Worm (Caenorhabditis elegans) whole organism, young adult: ENCODE results near the gene alkb-7.

Source experiments
- B0019.2 ChIP-seq: fragments of 200-800 bp; sonication (Bioruptor generic); conservative IDR thresholded peaks from 2 replicates; pipeline ENCODE4 v1.3.6; 2022; ENCODE audit warnings: missing genetic modification reagents, missing genetic modification characterization, missing compliant biosample characterization
- B0035.1 ChIP-seq: sonication (generic microtip); optimal IDR thresholded peaks from 2 replicates; lab custom pipeline; 2016; ENCODE audit warnings: missing genetic modification characterization, mild to moderate bottlenecking, missing compliant biosample characterization, missing genotype, missing genetic modification reagents
- B0336.3 ChIP-seq: fragments of 200-800 bp; sonication (Bioruptor generic); IDR thresholded peaks from 2 replicates; pipeline ENCODE4 v1.3.6; 2022; ENCODE audit warnings: missing genetic modification characterization, missing compliant biosample characterization
- C06A6.2 ChIP-seq: fragments of 200-800 bp; sonication (Bioruptor generic); conservative IDR thresholded peaks from 2 replicates; pipeline ENCODE4 v1.3.6; 2022; ENCODE audit warnings: missing genetic modification characterization, missing compliant biosample characterization
- F10E7.11 ChIP-seq: sonication (generic microtip); optimal IDR thresholded peaks from 2 replicates; lab custom pipeline; 2017; ENCODE audit warnings: mild to moderate bottlenecking, missing genetic modification characterization, moderate library complexity, missing compliant biosample characterization
- F22D6.2 ChIP-seq: sonication (generic microtip); optimal IDR thresholded peaks from 2 replicates; lab custom pipeline; 2016; ENCODE audit warnings: mild to moderate bottlenecking, missing genetic modification characterization, missing compliant biosample characterization
- F23B12.7 ChIP-seq: sonication (generic microtip); optimal IDR thresholded peaks from 2 replicates; lab custom pipeline; 2017; ENCODE audit warnings: missing genetic modification characterization, mild to moderate bottlenecking, missing compliant biosample characterization, antibody characterized with exemption, moderate library complexity; ENCODE audit not compliant: insufficient read depth
- F37B4.10 ChIP-seq: fragments of 200-800 bp; sonication (Bioruptor generic); IDR thresholded peaks from 2 replicates; pipeline ENCODE4 v1.3.6; 2022; ENCODE audit warnings: missing genetic modification characterization, missing compliant biosample characterization
- F52B5.7 ChIP-seq: sonication (generic microtip); optimal IDR thresholded peaks from 2 replicates; lab custom pipeline; 2016; ENCODE audit warnings: mild to moderate bottlenecking, missing genetic modification characterization, missing compliant biosample characterization
- F55B11.4 ChIP-seq: sonication (generic microtip); optimal IDR thresholded peaks from 2 replicates; lab custom pipeline; 2016; ENCODE audit warnings: missing compliant biosample characterization, missing genetic modification characterization, borderline replicate concordance; ENCODE audit not compliant: insufficient read depth
- F57C9.4 ChIP-seq: sonication (generic microtip); optimal IDR thresholded peaks from 2 replicates; lab custom pipeline; 2017; ENCODE audit warnings: mild to moderate bottlenecking, missing genetic modification characterization, missing compliant biosample characterization
- Y79H2A.3 ChIP-seq: fragments of 200-800 bp; sonication (Bioruptor generic); conservative IDR thresholded peaks from 2 replicates; pipeline ENCODE4 v1.3.6; 2022; ENCODE audit warnings: missing genetic modification reagents, missing genetic modification characterization, missing compliant biosample characterization
- ama-1 ChIP-seq, 3 experiments: fragments of 150-350 bp in 1 of 3; sonication (generic microtip) in 2 of 3; optimal IDR thresholded peaks; 2 replicates each; lab custom pipeline; 2014 to 2018; ENCODE audit warnings: missing biosample characterization in 2 of 3, missing genetic modification characterization in 2 of 3, missing genetic modification reagents in 2 of 3
- atf-7 ChIP-seq: sonication (generic microtip); optimal IDR thresholded peaks from 2 replicates; lab custom pipeline; 2017; ENCODE audit warnings: mild to moderate bottlenecking, missing genetic modification characterization, missing compliant biosample characterization
- athp-1 ChIP-seq: sonication (generic microtip); optimal IDR thresholded peaks from 2 replicates; lab custom pipeline; 2017; ENCODE audit warnings: mild to moderate bottlenecking, missing genetic modification characterization, missing compliant biosample characterization
- attf-5 ChIP-seq: fragments of 200-800 bp; sonication (Bioruptor generic); optimal IDR thresholded peaks from 2 replicates; lab custom pipeline; 2018; ENCODE audit warnings: mild to moderate bottlenecking, missing genetic modification characterization, missing compliant biosample characterization
- bed-1 ChIP-seq: fragments of 200-800 bp; sonication (Bioruptor generic); IDR thresholded peaks from 2 replicates; pipeline ENCODE4 v1.3.6; 2022; ENCODE audit warnings: missing genetic modification reagents, missing genetic modification characterization, missing compliant biosample characterization
- cebp-2 ChIP-seq: fragments of 200-800 bp; sonication (Bioruptor generic); IDR thresholded peaks from 2 replicates; pipeline ENCODE4 v1.3.6; 2022; ENCODE audit warnings: missing genetic modification characterization, missing compliant biosample characterization
- dox-1 ChIP-seq: fragments of 200-800 bp; sonication (Bioruptor generic); IDR thresholded peaks from 2 replicates; pipeline ENCODE4 v1.3.6; 2022; ENCODE audit warnings: missing genetic modification reagents, missing genetic modification characterization, missing compliant biosample characterization
- efl-1 ChIP-seq: fragments of 150-350 bp; optimal IDR thresholded peaks from 2 replicates; lab custom pipeline; 2014; ENCODE audit warnings: missing biosample characterization, missing genetic modification reagents, missing genetic modification characterization
- egl-44 ChIP-seq: fragments of 200-800 bp; sonication (Bioruptor generic); IDR thresholded peaks from 2 replicates; pipeline ENCODE4 v1.3.6; 2022; ENCODE audit warnings: missing genetic modification reagents, missing genetic modification characterization, missing compliant biosample characterization
- egrh-3 ChIP-seq: fragments of 200-800 bp; sonication (Bioruptor generic); IDR thresholded peaks from 2 replicates; pipeline ENCODE4 v1.3.6; 2022; ENCODE audit warnings: missing genetic modification reagents, missing genetic modification characterization, missing compliant biosample characterization
- fkh-3 ChIP-seq: sonication (generic microtip); optimal IDR thresholded peaks from 2 replicates; lab custom pipeline; 2016; ENCODE audit warnings: mild to moderate bottlenecking, missing genetic modification characterization, missing compliant biosample characterization
- him-1 ChIP-seq: sonication (generic microtip); optimal IDR thresholded peaks from 2 replicates; lab custom pipeline; 2016; ENCODE audit warnings: missing genotype, missing genetic modification reagents, missing genetic modification characterization, missing compliant biosample characterization
- hlh-26 ChIP-seq: fragments of 200-800 bp; sonication (Bioruptor generic); conservative IDR thresholded peaks from 2 replicates; pipeline ENCODE4 v1.3.6; 2022; ENCODE audit warnings: missing genetic modification reagents, missing genetic modification characterization, missing compliant biosample characterization
- hmg-1.2 ChIP-seq: fragments of 200-800 bp; sonication (Bioruptor generic); IDR thresholded peaks from 2 replicates; pipeline ENCODE4 v1.3.6; 2022; ENCODE audit warnings: missing genetic modification reagents, missing genetic modification characterization, missing compliant biosample characterization
- lir-1 ChIP-seq: fragments of 200-800 bp; sonication (Bioruptor generic); conservative IDR thresholded peaks from 2 replicates; pipeline ENCODE4 v1.3.6; 2022; ENCODE audit warnings: missing genetic modification reagents, missing genetic modification characterization, missing compliant biosample characterization
- lsl-1 ChIP-seq: fragments of 200-800 bp; sonication (Bioruptor generic); optimal IDR thresholded peaks from 2 replicates; lab custom pipeline; 2018; ENCODE audit warnings: mild to moderate bottlenecking, missing genetic modification characterization, moderate library complexity, missing compliant biosample characterization
- madf-8 ChIP-seq: fragments of 200-800 bp; sonication (Bioruptor generic); conservative IDR thresholded peaks from 2 replicates; pipeline ENCODE4 v1.3.6; 2022; ENCODE audit warnings: missing genetic modification reagents, missing genetic modification characterization, missing compliant biosample characterization
- mcd-1 ChIP-seq: fragments of 200-800 bp; sonication (Bioruptor generic); IDR thresholded peaks from 2 replicates; pipeline ENCODE4 v1.3.6; 2022; ENCODE audit warnings: missing genetic modification reagents, missing genetic modification characterization, missing compliant biosample characterization
- mel-28 ChIP-seq: sonication (generic microtip); optimal IDR thresholded peaks from 2 replicates; lab custom pipeline; 2016; ENCODE audit warnings: borderline replicate concordance, mild to moderate bottlenecking, missing genetic modification characterization, missing compliant biosample characterization
- nfyb-1 ChIP-seq: fragments of 200-800 bp; sonication (Bioruptor generic); IDR thresholded peaks from 2 replicates; pipeline ENCODE4 v1.3.6; 2022; ENCODE audit warnings: missing genetic modification reagents, missing genetic modification characterization, missing compliant biosample characterization
- nhr-120 ChIP-seq: fragments of 200-800 bp; sonication (Bioruptor generic); IDR thresholded peaks from 2 replicates; pipeline ENCODE4 v1.3.6; 2022; ENCODE audit warnings: missing genetic modification characterization, missing compliant biosample characterization
- nhr-27 ChIP-seq: fragments of 200-800 bp; sonication (Bioruptor generic); optimal IDR thresholded peaks from 2 replicates; lab custom pipeline; 2018; ENCODE audit warnings: mild to moderate bottlenecking, missing genetic modification characterization, moderate library complexity, missing compliant biosample characterization
- nhr-80 ChIP-seq: sonication (generic microtip); optimal IDR thresholded peaks from 2 replicates; lab custom pipeline; 2016; ENCODE audit warnings: missing genetic modification characterization, missing compliant biosample characterization
- sea-2 ChIP-seq: fragments of 200-800 bp; sonication (Bioruptor generic); IDR thresholded peaks from 2 replicates; pipeline ENCODE4 v1.3.6; 2022; ENCODE audit warnings: missing genetic modification characterization, missing compliant biosample characterization
- snpc-4 ChIP-seq, 5 experiments: fragments of 150-350 bp in 1 of 5; sonication (generic microtip) in 4 of 5; optimal IDR thresholded peaks; 2 replicates each; lab custom pipeline; 2014 to 2018; ENCODE audit warnings: missing genetic modification characterization in 5 of 5, missing biosample characterization in 3 of 5, antibody characterized with exemption in 2 of 5, mild to moderate bottlenecking in 2 of 5, missing compliant biosample characterization in 2 of 5, missing genotype in 2 of 5, moderate library complexity in 2 of 5, missing genetic modification reagents in 1 of 5
- unc-62 ChIP-seq: fragments of 150-350 bp; optimal IDR thresholded peaks from 2 replicates; lab custom pipeline; 2014; ENCODE audit warnings: missing biosample characterization, missing genetic modification reagents, missing genetic modification characterization
- zfh-2 ChIP-seq: fragments of 200-800 bp; sonication (Bioruptor generic); conservative IDR thresholded peaks from 2 replicates; pipeline ENCODE4 v1.3.6; 2022; ENCODE audit warnings: missing genetic modification reagents, missing genetic modification characterization, missing compliant biosample characterization
- ztf-22 ChIP-seq: fragments of 200-800 bp; sonication (Bioruptor generic); optimal IDR thresholded peaks from 2 replicates; lab custom pipeline; 2018; ENCODE audit warnings: mild to moderate bottlenecking, missing genetic modification characterization, moderate library complexity, missing compliant biosample characterization
- ztf-28 ChIP-seq: fragments of 200-800 bp; sonication (Bioruptor generic); IDR thresholded peaks from 2 replicates; pipeline ENCODE4 v1.3.6; 2022; ENCODE audit warnings: missing genetic modification reagents, missing genetic modification characterization, missing compliant biosample characterization
- ztf-3 ChIP-seq: fragments of 200-800 bp; sonication (Bioruptor generic); optimal IDR thresholded peaks from 2 replicates; lab custom pipeline; 2018; ENCODE audit warnings: mild to moderate bottlenecking, missing genetic modification characterization, missing compliant biosample characterization

alkb-7 gene

ce11 chrII:12798814-12799213, 10.9 kb upstream of the alkb-7 start (continued):
- TF ChIP-seq ztf-28 (GFP tag; lab: Robert Waterston, UW) = no peak
- peak; percentile 82 for TF ChIP-seq nfyb-1 (GFP tag; lab: Robert Waterston, UW)
- TF ChIP-seq F52B5.7 = peak; percentile 56
- TF ChIP-seq egl-44 = peak; percentile 87
- no peak for TF ChIP-seq F23B12.7
- TF ChIP-seq madf-8 (GFP tag; lab: Robert Waterston, UW) = no peak
- TF ChIP-seq nhr-27 (tag; lab: Kevin White, UChicago) = no peak
- no peak for TF ChIP-seq snpc-4 (GFP tag; optimal IDR thresholded peaks at IDR 0.05; lab: Kevin White, UChicago)
- TF ChIP-seq snpc-4 (tag; optimal IDR thresholded peaks at IDR 0.05; lab: Kevin White, UChicago) = peak in 2 of 4 experiments; percentile 63 to 64
- no peak for TF ChIP-seq bed-1 (GFP tag; lab: Robert Waterston, UW)
- TF ChIP-seq B0035.1 (tag; lab: Kevin White, UChicago) = no peak
- peak; percentile 1 for TF ChIP-seq F57C9.4 (tag; lab: Kevin White, UChicago)
- peak; percentile 58 for TF ChIP-seq F22D6.2 (tag; lab: Kevin White, UChicago)
- 0 out of 2 replicates have a peak, but pooled peaks have one; percentile 41 for TF ChIP-seq sea-2 (GFP tag; lab: Robert Waterston, UW)
- peak; percentile 78 for TF ChIP-seq mcd-1
- no peak for TF ChIP-seq lsl-1
- peak; percentile 76 for TF ChIP-seq C06A6.2
- no peak for TF ChIP-seq him-1 (tag; lab: Kevin White, UChicago)
- TF ChIP-seq dox-1 (GFP tag; lab: Robert Waterston, UW) = peak; percentile 89
- no peak for TF ChIP-seq fkh-3 (tag; lab: Kevin White, UChicago)
- TF ChIP-seq F10E7.11 (tag; lab: Kevin White, UChicago) = no peak
- TF ChIP-seq efl-1 (GFP tag; lab: Kevin White, UChicago) = no peak
- peak; percentile 91 for TF ChIP-seq hmg-1.2 (GFP tag; lab: Robert Waterston, UW)
- peak; percentile 91 for TF ChIP-seq zfh-2 (GFP tag; lab: Robert Waterston, UW)
- TF ChIP-seq ama-1 (optimal IDR thresholded peaks at IDR 0.05; lab: Kevin White, UChicago) = no peak
- no peak for TF ChIP-seq ama-1 (GFP tag; optimal IDR thresholded peaks at IDR 0.05; lab: Kevin White, UChicago)
- TF ChIP-seq ztf-3 (GFP tag; lab: Kevin White, UChicago) = peak; percentile 62

ce11 chrII:12797211-12797794, 9.3 kb upstream of the alkb-7 start:
- TF ChIP-seq cebp-2 (GFP tag; lab: Robert Waterston, UW) (no peak), egrh-3 (GFP tag; lab: Robert Waterston, UW) (no peak), nhr-80 (peak; percentile 65), athp-1 (no peak), F55B11.4 (no peak), ama-1 (optimal IDR thresholded peaks at IDR 0.05; lab: Kevin White, UChicago) (peak; percentile 26), ama-1 (GFP tag; optimal IDR thresholded peaks at IDR 0.05; lab: Kevin White, UChicago) (no peak), unc-62 (GFP tag; lab: Kevin White, UChicago) (peak; percentile 42), lir-1 (no peak), nhr-120 (GFP tag; lab: Robert Waterston, UW) (no peak), mel-28 (tag; lab: Kevin White, UChicago) (no peak), mcd-1 (0 out of 2 replicates have a peak, but pooled peaks have one; percentile 5), hlh-26 (GFP tag; lab: Robert Waterston, UW) (no peak), ztf-22 (GFP tag; lab: Kevin White, UChicago) (no peak), atf-7 (peak; percentile 47), Y79H2A.3 (GFP tag; lab: Robert Waterston, UW) (no peak), egl-44 (peak; percentile 31; the same call in 1 of the 2 replicates), F10E7.11 (tag; lab: Kevin White, UChicago) (no peak), B0019.2 (GFP tag; lab: Robert Waterston, UW) (no peak), zfh-2 (GFP tag; lab: Robert Waterston, UW) (peak; percentile 73; the same call in 1 of the 2 replicates), dox-1 (GFP tag; lab: Robert Waterston, UW) (peak; percentile 40; the same call in 1 of the 2 replicates), attf-5 (GFP tag; lab: Kevin White, UChicago) (no peak), F37B4.10 (GFP tag; lab: Robert Waterston, UW) (no peak), B0336.3 (GFP tag; lab: Robert Waterston, UW) (peak; percentile 55)
